Worm (Caenorhabditis elegans) whole organism, young adult: ENCODE data around the gene tag-77.

Experiments
- B0035.1 ChIP-seq: sonication (generic microtip); optimal IDR thresholded peaks from 2 replicates; lab custom pipeline; 2016; ENCODE audit warnings: missing genetic modification characterization, mild to moderate bottlenecking, missing compliant biosample characterization, missing genotype, missing genetic modification reagents
- ceh-40 ChIP-seq: fragments of 200-800 bp; sonication (Bioruptor generic); IDR thresholded peaks from 2 replicates; pipeline ENCODE4 v1.3.6; 2022; ENCODE audit warnings: missing genetic modification characterization, missing compliant biosample characterization
- egl-44 ChIP-seq: fragments of 200-800 bp; sonication (Bioruptor generic); IDR thresholded peaks from 2 replicates; pipeline ENCODE4 v1.3.6; 2022; ENCODE audit warnings: missing genetic modification reagents, missing genetic modification characterization, missing compliant biosample characterization
- ekl-4 ChIP-seq: fragments of 200-800 bp; sonication (Bioruptor generic); IDR thresholded peaks from 2 replicates; pipeline ENCODE4 v1.3.6; 2022; ENCODE audit warnings: missing genetic modification reagents, missing genetic modification characterization, missing compliant biosample characterization
- ets-4 ChIP-seq: fragments of 200-800 bp; sonication (Bioruptor generic); optimal IDR thresholded peaks from 2 replicates; lab custom pipeline; 2018; ENCODE audit warnings: mild to moderate bottlenecking, missing genetic modification characterization, missing compliant biosample characterization
- madf-6 ChIP-seq: fragments of 200-800 bp; sonication (Bioruptor generic); IDR thresholded peaks from 2 replicates; pipeline ENCODE4 v1.3.6; 2022; ENCODE audit warnings: missing genetic modification reagents, missing genetic modification characterization, missing compliant biosample characterization
- pha-4 ChIP-seq: fragments of 150-350 bp; sonication (generic microtip); optimal IDR thresholded peaks from 2 replicates; lab custom pipeline; 2014; ENCODE audit warnings: missing biosample characterization, missing genetic modification reagents, missing genetic modification characterization
- sptf-2 ChIP-seq: fragments of 200-800 bp; sonication (Bioruptor generic); optimal IDR thresholded peaks from 2 replicates; lab custom pipeline; 2018; ENCODE audit warnings: mild to moderate bottlenecking, missing genetic modification characterization, missing compliant biosample characterization
- zim-3 ChIP-seq: sonication (generic microtip); optimal IDR thresholded peaks from 2 replicates; lab custom pipeline; 2017; ENCODE audit warnings: mild to moderate bottlenecking, missing genetic modification characterization, moderate library complexity, missing compliant biosample characterization
- ztf-28 ChIP-seq: fragments of 200-800 bp; sonication (Bioruptor generic); IDR thresholded peaks from 2 replicates; pipeline ENCODE4 v1.3.6; 2022; ENCODE audit warnings: missing genetic modification reagents, missing genetic modification characterization, missing compliant biosample characterization

DNA sequence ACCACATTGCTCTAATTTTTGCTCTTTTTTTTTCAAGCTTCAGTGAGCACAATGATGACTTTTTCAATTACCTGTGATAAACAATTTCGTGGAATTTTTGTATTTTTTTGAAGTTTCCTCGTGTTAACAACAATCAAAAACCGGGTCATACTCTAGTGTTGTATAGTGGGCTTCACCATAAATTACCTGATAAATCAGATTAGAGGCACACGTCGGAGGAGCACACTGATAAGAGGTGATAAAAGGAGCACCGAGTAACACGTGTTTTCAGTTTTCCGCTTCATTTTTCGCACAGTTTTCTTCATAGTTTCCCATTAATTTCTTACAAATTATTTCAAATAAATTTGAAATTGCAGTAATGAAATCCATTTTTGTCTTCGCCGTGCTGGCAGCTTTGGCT, 29.0 kb downstream of the tag-77 start, which contains the start of gene spp-8:
- TF ChIP-seq madf-6: no peak
- TF ChIP-seq zim-3 (tag; lab: Kevin White, UChicago): no peak
- peak; percentile 87 for TF ChIP-seq ets-4
- TF ChIP-seq pha-4: no peak
- TF ChIP-seq ekl-4 (GFP tag; lab: Robert Waterston, UW): no peak
- no peak for TF ChIP-seq sptf-2 (GFP tag; lab: Kevin White, UChicago)
- no peak for TF ChIP-seq ceh-40 (GFP tag; lab: Robert Waterston, UW)
- peak; percentile 39; the same call in 1 of the 2 replicates for TF ChIP-seq egl-44 (GFP tag; lab: Robert Waterston, UW)
- TF ChIP-seq ztf-28 (GFP tag; lab: Robert Waterston, UW): no peak
- no peak for TF ChIP-seq B0035.1 (tag; lab: Kevin White, UChicago)
